Worm (Caenorhabditis elegans) whole organism, L1 larva: ENCODE results near the gene dkf-2.

Experiments used
- elt-2 ChIP-seq: sonication (generic microtip); optimal IDR thresholded peaks from 2 replicates; lab custom pipeline; 2016; ENCODE audit warnings: missing genetic modification characterization, mild to moderate bottlenecking, inconsistent platforms, missing compliant biosample characterization, missing genetic modification reagents
- lin-39 ChIP-seq: fragments of 150-350 bp; optimal IDR thresholded peaks from 2 replicates; lab custom pipeline; 2014; ENCODE audit warnings: missing biosample characterization, missing genetic modification reagents, missing genetic modification characterization
- nhr-12 ChIP-seq: sonication (generic microtip); optimal IDR thresholded peaks from 2 replicates; lab custom pipeline; 2017; ENCODE audit warnings: missing biosample characterization, missing genetic modification characterization
- pag-3 ChIP-seq: sonication (generic microtip); optimal IDR thresholded peaks from 2 replicates; lab custom pipeline; 2017; ENCODE audit warnings: missing genetic modification characterization, mild to moderate bottlenecking, missing compliant biosample characterization, antibody characterized with exemption, borderline replicate concordance; ENCODE audit not compliant: insufficient read depth
- snu-23 ChIP-seq: sonication (generic microtip); optimal IDR thresholded peaks from 2 replicates; lab custom pipeline; 2016; ENCODE audit warnings: missing genetic modification characterization, missing compliant biosample characterization

DNA sequence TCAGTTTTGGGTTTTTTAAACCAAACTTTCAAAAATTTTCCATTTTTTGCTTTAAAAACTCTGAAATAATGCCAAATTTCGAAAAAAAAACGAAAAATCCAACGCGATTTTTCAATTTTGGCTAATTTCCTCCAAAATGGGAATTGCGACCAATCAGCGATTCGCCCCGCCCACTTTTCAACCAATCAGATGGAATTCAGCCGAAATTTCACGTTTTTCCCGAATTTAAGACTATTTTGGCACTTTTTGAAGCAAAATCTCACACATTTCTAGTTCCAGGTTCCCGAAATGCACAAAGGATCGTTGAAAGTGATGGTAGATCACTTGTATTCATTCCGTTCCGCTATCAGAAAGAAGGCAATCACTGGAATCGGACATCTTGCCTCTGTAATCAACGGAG lies 57.4 kb downstream of the dkf-2 start:
- no peak for TF ChIP-seq snu-23 (GFP tag; lab: Kevin White, UChicago)
- no peak for TF ChIP-seq pag-3
- no peak for TF ChIP-seq lin-39
- TF ChIP-seq elt-2 (tag; lab: Kevin White, UChicago) = no peak
- TF ChIP-seq nhr-12 (tag; lab: Kevin White, UChicago) = no peak
